Worm (Caenorhabditis elegans) whole organism, early embryonic: ENCODE results near the gene gly-14.

Experiments used
- B0310.2 ChIP-seq: sonication (generic microtip); optimal IDR thresholded peaks from 2 replicates; lab custom pipeline; 2016; ENCODE audit warnings: mild to moderate bottlenecking, missing genetic modification characterization, missing compliant biosample characterization
- ama-1 ChIP-seq: fragments of 150-350 bp; optimal IDR thresholded peaks from 2 replicates; lab custom pipeline; 2014
- ceh-36 ChIP-seq: sonication (generic microtip); optimal IDR thresholded peaks from 2 replicates; lab custom pipeline; 2016; ENCODE audit warnings: missing genetic modification characterization, inconsistent platforms, missing compliant biosample characterization
- hmbx-1 ChIP-seq: sonication (generic microtip); optimal IDR thresholded peaks from 2 replicates; lab custom pipeline; 2016; ENCODE audit warnings: mild to moderate bottlenecking, missing genetic modification characterization, missing compliant biosample characterization

DNA sequence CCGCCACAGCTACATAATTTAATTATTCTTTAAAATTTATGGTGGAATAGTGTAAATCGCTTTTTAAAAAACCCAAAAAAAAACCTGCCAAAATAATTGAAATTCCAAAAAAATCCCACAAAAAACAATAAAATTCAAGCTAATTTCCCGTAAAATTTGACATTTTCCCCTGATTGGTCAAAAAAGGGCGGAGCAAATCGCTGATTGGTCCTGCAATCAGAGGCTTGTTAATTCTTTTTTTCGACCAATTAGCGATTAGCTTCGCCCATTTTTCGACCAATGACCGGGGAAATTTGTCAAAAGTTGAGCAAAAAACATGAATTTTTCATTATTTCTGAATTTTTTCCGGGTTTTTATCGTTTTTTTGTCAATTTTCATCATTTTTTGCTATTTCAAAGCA is 26.0 kb downstream of the gly-14 start:
- TF ChIP-seq ama-1 (lab: Kevin White, UChicago) (no peak), B0310.2 (tag; lab: Kevin White, UChicago) (no peak), ceh-36 (tag; lab: Kevin White, UChicago) (no peak), hmbx-1 (tag; lab: Kevin White, UChicago) (no peak)
